Worm (Caenorhabditis elegans) whole organism, L4 larva: Measurements from ENCODE around the gene C47E8.3.

Experiments used
- ama-1 ChIP-seq: fragments of 150-350 bp; optimal IDR thresholded peaks from 2 replicates; lab custom pipeline; 2014; ENCODE audit warnings: inconsistent platforms, mixed read lengths
- fkh-10 ChIP-seq: fragments of 150-350 bp; optimal IDR thresholded peaks from 2 replicates; lab custom pipeline; 2014; ENCODE audit warnings: missing biosample characterization, missing genetic modification reagents, missing genetic modification characterization
- lin-15B ChIP-seq: fragments of 150-350 bp; sonication (generic microtip); optimal IDR thresholded peaks from 3 replicates; lab custom pipeline; 2014; ENCODE audit warnings: missing biosample characterization, missing genetic modification characterization
- php-3 ChIP-seq: fragments of 200-800 bp; sonication (Bioruptor generic); IDR thresholded peaks from 2 replicates; pipeline ENCODE4 v1.3.6; 2022; ENCODE audit warnings: missing genetic modification reagents, missing genetic modification characterization, missing compliant biosample characterization
- spr-3 ChIP-seq: fragments of 200-800 bp; sonication (Bioruptor generic); optimal IDR thresholded peaks from 2 replicates; lab custom pipeline; 2018; ENCODE audit warnings: mild to moderate bottlenecking, missing genetic modification characterization, missing compliant biosample characterization

- TF ChIP-seq ama-1 (no peak), php-3 (no peak), spr-3 (GFP tag; lab: Kevin White, UChicago) (no peak), fkh-10 (GFP tag; lab: Kevin White, UChicago) (no peak), lin-15B (tag; lab: Kevin White, UChicago) (no peak)
These were observed 31.0 kb downstream of the C47E8.3 start, which contains the start of gene ssp-33 for ce11 chrV:14711077-14711476.
